Fruit fly (Drosophila melanogaster) whole organism: ENCODE data around the gene CG14537.
A peak's percentile ranks its signal among the peaks of the same experiment; 100 is the strongest.

Experiments
- CG8478 ChIP-seq: fragments of >200 bp; optimal IDR thresholded peaks from 2 replicates; lab custom pipeline; 2018; ENCODE audit warnings: inconsistent platforms
- Dll ChIP-seq: fragments of >200 bp; optimal IDR thresholded peaks from 2 replicates; lab custom pipeline; 2017
- EcR ChIP-seq, 2 experiments: fragments of >200 bp; optimal IDR thresholded peaks; 2 replicates each; lab custom pipeline; 2017; ENCODE audit warnings: missing biosample characterization in 2 of 2, missing genetic modification characterization in 2 of 2, missing genetic modification reagents in 2 of 2
- pan ChIP-seq: fragments of >200 bp; optimal IDR thresholded peaks from 2 replicates; lab custom pipeline; 2017
- psq ChIP-seq: fragments of >200 bp; optimal IDR thresholded peaks from 2 replicates; lab custom pipeline; 2017
- usp ChIP-seq: fragments of >200 bp; optimal IDR thresholded peaks from 2 replicates; lab custom pipeline; 2017; ENCODE audit warnings: missing biosample characterization, missing genetic modification characterization, mixed read lengths

The CG14537 gene

dm6 chr2L:7840152-7840551, at the start of gene CG14537:
Gene CG14537, plus strand, starts transcription at chr2L:7840452.
- TF ChIP-seq pan (lab: Kevin White, UChicago): no peak
- TF ChIP-seq Dll: no peak
- TF ChIP-seq CG8478: no peak

- TF ChIP-seq psq (lab: Kevin White, UChicago) (no peak), usp (GFP tag; lab: Kevin White, UChicago) (no peak), EcR (GFP tag; optimal IDR thresholded peaks at IDR 0.05; lab: Kevin White, UChicago) (no peak), CG8478 (no peak), pan (lab: Kevin White, UChicago) (no peak), Dll (no peak)
Observed at dm6 chr2L:7791356-7791738, 48.9 kb upstream of the CG14537 start.

- TF ChIP-seq psq (lab: Kevin White, UChicago) (no peak), CG8478 (no peak), EcR (GFP tag; optimal IDR thresholded peaks at IDR 0.05; lab: Kevin White, UChicago) (no peak)
Observed at dm6 chr2L:7794689-7795475, 45.4 kb upstream of the CG14537 start.

- TF ChIP-seq EcR (GFP tag; optimal IDR thresholded peaks at IDR 0.05; lab: Kevin White, UChicago) (no peak), pan (lab: Kevin White, UChicago) (no peak), psq (lab: Kevin White, UChicago) (no peak), CG8478 (no peak), usp (GFP tag; lab: Kevin White, UChicago) (no peak), Dll (no peak)
Observed at dm6 chr2L:7795859-7796258, 44.4 kb upstream of the CG14537 start, which contains the start of gene LKRSDH. Gene LKRSDH, minus strand, starts transcription at chr2L:7795959.

- TF ChIP-seq pan (lab: Kevin White, UChicago) (no peak), usp (GFP tag; lab: Kevin White, UChicago) (no peak), EcR (GFP tag; optimal IDR thresholded peaks at IDR 0.05; lab: Kevin White, UChicago) (peak in 1 of 2 experiments; percentile 27)
Observed at dm6 chr2L:7799804-7800433, 40.3 kb upstream of the CG14537 start, which contains the start of the genes Herp and r2d2. Gene Herp, minus strand, starts transcription at chr2L:7800058. Gene r2d2, plus strand, starts transcription at chr2L:7800147.

- TF ChIP-seq CG8478 (no peak), usp (GFP tag; lab: Kevin White, UChicago) (no peak)
Observed at dm6 chr2L:7807563-7807962, 32.7 kb upstream of the CG14537 start.

- no peak for TF ChIP-seq pan (lab: Kevin White, UChicago)
- TF ChIP-seq EcR (GFP tag; optimal IDR thresholded peaks at IDR 0.05; lab: Kevin White, UChicago): no peak
- TF ChIP-seq psq (lab: Kevin White, UChicago): no peak
- TF ChIP-seq Dll: no peak
- no peak for TF ChIP-seq usp (GFP tag; lab: Kevin White, UChicago)
- no peak for TF ChIP-seq CG8478
Observed at dm6 chr2L:7808886-7809698, 31.2 kb upstream of the CG14537 start.

dm6 chr2L:7809699-7810088, 30.6 kb upstream of the CG14537 start:
- TF ChIP-seq Dll: no peak
- peak in 1 of 2 experiments; percentile 21 for TF ChIP-seq EcR (GFP tag; optimal IDR thresholded peaks at IDR 0.05; lab: Kevin White, UChicago)
- peak; percentile 35 for TF ChIP-seq CG8478
- no peak for TF ChIP-seq usp (GFP tag; lab: Kevin White, UChicago)
- no peak for TF ChIP-seq psq (lab: Kevin White, UChicago)
- TF ChIP-seq pan (lab: Kevin White, UChicago): no peak

- TF ChIP-seq psq (lab: Kevin White, UChicago) (no peak), pan (lab: Kevin White, UChicago) (no peak), EcR (GFP tag; optimal IDR thresholded peaks at IDR 0.05; lab: Kevin White, UChicago) (no peak), usp (GFP tag; lab: Kevin White, UChicago) (no peak), Dll (no peak), CG8478 (no peak)
Observed at dm6 chr2L:7810519-7810918, 29.7 kb upstream of the CG14537 start, which contains the start of gene Cdc14. Gene Cdc14, minus strand, starts transcription at chr2L:7810703.

- no peak for TF ChIP-seq usp (GFP tag; lab: Kevin White, UChicago)
- TF ChIP-seq CG8478: no peak
- no peak for TF ChIP-seq psq (lab: Kevin White, UChicago)
- no peak for TF ChIP-seq pan (lab: Kevin White, UChicago)
- no peak for TF ChIP-seq EcR (GFP tag; optimal IDR thresholded peaks at IDR 0.05; lab: Kevin White, UChicago)
- no peak for TF ChIP-seq Dll
Observed at dm6 chr2L:7811249-7812002, 28.8 kb upstream of the CG14537 start, which contains the start of gene LanB1. Gene LanB1, plus strand, starts transcription at chr2L:7811438.

- TF ChIP-seq EcR (GFP tag; optimal IDR thresholded peaks at IDR 0.05; lab: Kevin White, UChicago) (no peak), CG8478 (no peak), usp (GFP tag; lab: Kevin White, UChicago) (no peak), Dll (no peak), pan (lab: Kevin White, UChicago) (no peak), psq (lab: Kevin White, UChicago) (no peak)
Observed at dm6 chr2L:7812555-7813339, 27.5 kb upstream of the CG14537 start.
